Worm (Caenorhabditis elegans) whole organism, midembryonic: ENCODE results near the gene exc-6.
"Not testable (repeated sequence)": the region's sequence is repeated elsewhere in the genome, so short reads cannot be mapped to it uniquely, and the experiment has no call there.

Experiments
- T22C8.4 ChIP-seq: fragments of 200-800 bp; sonication (Bioruptor generic); IDR thresholded peaks from 2 replicates; pipeline ENCODE4 v1.3.6; 2022; ENCODE audit warnings: missing genetic modification characterization, missing compliant biosample characterization
- cog-1 ChIP-seq: sonication (generic microtip); optimal IDR thresholded peaks from 2 replicates; lab custom pipeline; 2016; ENCODE audit warnings: missing genetic modification characterization, missing compliant biosample characterization
- flt-1 ChIP-seq: fragments of 200-800 bp; sonication (Bioruptor generic); IDR thresholded peaks from 2 replicates; pipeline ENCODE4 v1.3.6; 2022; ENCODE audit warnings: missing genetic modification characterization, missing compliant biosample characterization
- klf-2 ChIP-seq: fragments of 200-800 bp; sonication (Bioruptor generic); conservative IDR thresholded peaks from 2 replicates; pipeline ENCODE4 v1.3.6; 2022; ENCODE audit warnings: missing genetic modification reagents, missing genetic modification characterization, missing compliant biosample characterization
- med-1 ChIP-seq: sonication (generic microtip); optimal IDR thresholded peaks from 2 replicates; lab custom pipeline; 2017; ENCODE audit warnings: missing genetic modification characterization, mild to moderate bottlenecking, missing compliant biosample characterization, antibody characterized with exemption, missing genetic modification reagents; ENCODE audit not compliant: insufficient read depth
- ref-1 ChIP-seq: fragments of 200-800 bp; sonication (Bioruptor generic); conservative IDR thresholded peaks from 2 replicates; pipeline ENCODE4 v1.3.6; 2022; ENCODE audit warnings: missing genetic modification reagents, missing genetic modification characterization, missing compliant biosample characterization
- tab-1 ChIP-seq: fragments of 200-800 bp; sonication (Bioruptor generic); IDR thresholded peaks from 2 replicates; pipeline ENCODE4 v1.3.6; 2022; ENCODE audit warnings: missing genetic modification characterization, missing compliant biosample characterization
- ztf-23 ChIP-seq: fragments of 200-800 bp; sonication (Bioruptor generic); IDR thresholded peaks from 2 replicates; pipeline ENCODE4 v1.3.6; 2022; ENCODE audit warnings: missing genetic modification reagents, missing genetic modification characterization, missing compliant biosample characterization
- ztf-29 ChIP-seq: fragments of 200-800 bp; sonication (Bioruptor generic); IDR thresholded peaks from 2 replicates; pipeline ENCODE4 v1.3.6; 2022; ENCODE audit warnings: missing genetic modification reagents, missing genetic modification characterization, missing compliant biosample characterization

The exc-6 gene

ce11 chrIII:1102908-1103307 is at the start of gene exc-6:
Gene exc-6 (plus strand): TSS chrIII:1103208.
- TF ChIP-seq tab-1 (GFP tag; lab: Robert Waterston, UW) (no peak), ztf-23 (GFP tag; lab: Robert Waterston, UW) (no peak), ztf-29 (GFP tag; lab: Robert Waterston, UW) (no peak), cog-1 (no peak), T22C8.4 (GFP tag; lab: Robert Waterston, UW) (no peak), klf-2 (GFP tag; lab: Robert Waterston, UW) (no peak), med-1 (GFP tag; lab: Kevin White, UChicago) (no peak), flt-1 (GFP tag; lab: Robert Waterston, UW) (no peak), ref-1 (GFP tag; lab: Robert Waterston, UW) (no peak)

- TF ChIP-seq klf-2 (GFP tag; lab: Robert Waterston, UW): no peak
- TF ChIP-seq ztf-23 (GFP tag; lab: Robert Waterston, UW): 0 out of 2 replicates have a peak, but pooled peaks have one; percentile 45
- 0 out of 2 replicates have a peak, but pooled peaks have one; percentile 6 for TF ChIP-seq ztf-29 (GFP tag; lab: Robert Waterston, UW)
- TF ChIP-seq med-1 (GFP tag; lab: Kevin White, UChicago): no peak
- TF ChIP-seq cog-1: no peak
- 0 out of 2 replicates have a peak, but pooled peaks have one; percentile 25 for TF ChIP-seq tab-1 (GFP tag; lab: Robert Waterston, UW)
- no peak for TF ChIP-seq flt-1 (GFP tag; lab: Robert Waterston, UW)
These were observed 48.9 kb upstream of the exc-6 start for ce11 chrIII:1054096-1054495.

ce11 chrIII:1056989-1057687 is 45.9 kb upstream of the exc-6 start:
- peak; percentile 54 for TF ChIP-seq T22C8.4 (GFP tag; lab: Robert Waterston, UW)

- TF ChIP-seq ztf-23 (GFP tag; lab: Robert Waterston, UW): no peak
- TF ChIP-seq T22C8.4 (GFP tag; lab: Robert Waterston, UW): peak; percentile 84
These were observed 44.9 kb upstream of the exc-6 start for ce11 chrIII:1058074-1058473.

ce11 chrIII:1058881-1059280 is 44.1 kb upstream of the exc-6 start:
- TF ChIP-seq ztf-29 (GFP tag; lab: Robert Waterston, UW) (no peak), klf-2 (GFP tag; lab: Robert Waterston, UW) (no peak), flt-1 (GFP tag; lab: Robert Waterston, UW) (no peak), cog-1 (no peak), med-1 (GFP tag; lab: Kevin White, UChicago) (no peak), T22C8.4 (GFP tag; lab: Robert Waterston, UW) (no peak), tab-1 (GFP tag; lab: Robert Waterston, UW) (no peak), ref-1 (GFP tag; lab: Robert Waterston, UW) (no peak), ztf-23 (GFP tag; lab: Robert Waterston, UW) (no peak)

- no peak for TF ChIP-seq ref-1 (GFP tag; lab: Robert Waterston, UW)
- TF ChIP-seq ztf-29 (GFP tag; lab: Robert Waterston, UW): no peak
- no peak for TF ChIP-seq ztf-23 (GFP tag; lab: Robert Waterston, UW)
- no peak for TF ChIP-seq T22C8.4 (GFP tag; lab: Robert Waterston, UW)
- TF ChIP-seq flt-1 (GFP tag; lab: Robert Waterston, UW): no peak
- no peak for TF ChIP-seq med-1 (GFP tag; lab: Kevin White, UChicago)
- TF ChIP-seq cog-1: no peak
- no peak for TF ChIP-seq klf-2 (GFP tag; lab: Robert Waterston, UW)
- TF ChIP-seq tab-1 (GFP tag; lab: Robert Waterston, UW): no peak
These were observed 43.0 kb upstream of the exc-6 start, which contains the start of gene BE0003N10.6 for ce11 chrIII:1059961-1060360. Gene BE0003N10.6 (minus strand): TSS chrIII:1060061.

- TF ChIP-seq klf-2 (GFP tag; lab: Robert Waterston, UW) (no peak), ztf-23 (GFP tag; lab: Robert Waterston, UW) (no peak), flt-1 (GFP tag; lab: Robert Waterston, UW) (no peak), med-1 (GFP tag; lab: Kevin White, UChicago) (no peak), tab-1 (GFP tag; lab: Robert Waterston, UW) (no peak), cog-1 (no peak), ztf-29 (GFP tag; lab: Robert Waterston, UW) (no peak), ref-1 (GFP tag; lab: Robert Waterston, UW) (no peak), T22C8.4 (GFP tag; lab: Robert Waterston, UW) (no peak)
These were observed 28.9 kb upstream of the exc-6 start for ce11 chrIII:1074152-1074551.

ce11 chrIII:1076383-1076782 is 26.6 kb upstream of the exc-6 start, which contains the start of gene uaf-1:
Gene uaf-1 (minus strand): TSS chrIII:1076555.
- TF ChIP-seq T22C8.4, flt-1, ztf-23 (GFP tag; lab: Robert Waterston, UW): not testable (repeated sequence)

- TF ChIP-seq ref-1 (GFP tag; lab: Robert Waterston, UW) (no peak), ztf-23 (GFP tag; lab: Robert Waterston, UW) (0 out of 2 replicates have a peak, but pooled peaks have one; percentile 40), T22C8.4 (GFP tag; lab: Robert Waterston, UW) (peak; percentile 71), flt-1 (GFP tag; lab: Robert Waterston, UW) (peak; percentile 61; the same call in 1 of the 2 replicates), cog-1 (peak; percentile 68)
These were observed 22.5 kb upstream of the exc-6 start, which contains the start of the genes rab-18 and kbp-4 for ce11 chrIII:1080536-1080935. Gene rab-18 (minus strand): TSS chrIII:1080775. Gene kbp-4 (plus strand): TSS chrIII:1080901.

ce11 chrIII:1081101-1081500 is 21.9 kb upstream of the exc-6 start, which contains the start of gene par-2:
Gene par-2 (plus strand): TSS chrIII:1081401.
- TF ChIP-seq tab-1 (GFP tag; lab: Robert Waterston, UW) (no peak), cog-1 (no peak), ref-1 (GFP tag; lab: Robert Waterston, UW) (no peak), flt-1 (GFP tag; lab: Robert Waterston, UW) (no peak), ztf-23 (GFP tag; lab: Robert Waterston, UW) (no peak), klf-2 (GFP tag; lab: Robert Waterston, UW) (no peak), med-1 (GFP tag; lab: Kevin White, UChicago) (no peak), ztf-29 (GFP tag; lab: Robert Waterston, UW) (no peak), T22C8.4 (GFP tag; lab: Robert Waterston, UW) (no peak)
